Worm (Caenorhabditis elegans) whole organism, L4/young adult: Measurements from ENCODE around the gene bath-9.

Experiments
- W03F9.2 ChIP-seq: fragments of 150-350 bp; optimal IDR thresholded peaks from 2 replicates; lab custom pipeline; 2014; ENCODE audit warnings: missing biosample characterization, missing genetic modification characterization
- him-1 ChIP-seq: sonication (generic microtip); optimal IDR thresholded peaks from 2 replicates; lab custom pipeline; 2016; ENCODE audit warnings: missing genotype, missing genetic modification reagents, missing genetic modification characterization, missing compliant biosample characterization

- TF ChIP-seq him-1 (no peak), W03F9.2 (tag; lab: Kevin White, UChicago) (no peak)
Observed at ce11 chrII:3349820-3350291, 27.0 kb upstream of the bath-9 start, which contains the start of gene F14D2.8.
